Worm (Caenorhabditis elegans) whole organism, L4 larva: ENCODE measurements around the gene C13A2.9.

Experiments
- D1046.2 ChIP-seq: fragments of 200-800 bp; sonication (Bioruptor generic); IDR thresholded peaks from 2 replicates; pipeline ENCODE4 v1.3.6; 2022; ENCODE audit warnings: missing genetic modification characterization, missing compliant biosample characterization
- F44E2.7 ChIP-seq: fragments of 200-800 bp; sonication (Bioruptor generic); IDR thresholded peaks from 2 replicates; pipeline ENCODE4 v2.1.2; 2022; ENCODE audit warnings: missing genetic modification characterization, missing compliant biosample characterization
- T20F7.1 ChIP-seq: fragments of 200-800 bp; sonication (Bioruptor generic); optimal IDR thresholded peaks from 2 replicates; lab custom pipeline; 2018; ENCODE audit warnings: mild to moderate bottlenecking, missing genetic modification characterization, missing compliant biosample characterization
- Y48G9A.11 ChIP-seq: fragments of 200-800 bp; sonication (Bioruptor generic); IDR thresholded peaks from 2 replicates; pipeline ENCODE4 v1.3.6; 2022; ENCODE audit warnings: missing genetic modification reagents, missing genetic modification characterization, missing compliant biosample characterization
- ZK546.5 ChIP-seq, 2 experiments: sonication (generic microtip); optimal IDR thresholded peaks; 2 replicates each; lab custom pipeline; 2017; ENCODE audit warnings: missing biosample characterization in 2 of 2, missing genetic modification characterization in 2 of 2
- ama-1 ChIP-seq: fragments of 150-350 bp; optimal IDR thresholded peaks from 2 replicates; lab custom pipeline; 2014; ENCODE audit warnings: inconsistent platforms, mixed read lengths
- attf-4 ChIP-seq: sonication (generic microtip); optimal IDR thresholded peaks from 3 replicates; lab custom pipeline; 2017; ENCODE audit warnings: missing biosample characterization, missing genetic modification characterization
- ceh-28 ChIP-seq: fragments of 150-350 bp; optimal IDR thresholded peaks from 2 replicates; lab custom pipeline; 2014; ENCODE audit warnings: missing biosample characterization, missing genetic modification reagents, missing genetic modification characterization
- ceh-32 ChIP-seq: sonication (generic microtip); optimal IDR thresholded peaks from 2 replicates; lab custom pipeline; 2016; ENCODE audit warnings: mild to moderate bottlenecking, missing genetic modification characterization, missing compliant biosample characterization; ENCODE audit not compliant: poor library complexity
- cey-2 ChIP-seq: sonication (generic microtip); optimal IDR thresholded peaks from 3 replicates; lab custom pipeline; 2017; ENCODE audit warnings: missing genetic modification characterization, mild to moderate bottlenecking, missing compliant biosample characterization, antibody characterized with exemption, borderline replicate concordance; ENCODE audit not compliant: insufficient read depth
- daf-12 ChIP-seq: fragments of 150-350 bp; optimal IDR thresholded peaks from 2 replicates; lab custom pipeline; 2014; ENCODE audit warnings: missing biosample characterization, missing genetic modification reagents, missing genetic modification characterization
- daf-19 ChIP-seq: fragments of 200-800 bp; sonication (Bioruptor generic); conservative IDR thresholded peaks from 2 replicates; pipeline ENCODE4 v1.3.6; 2022; ENCODE audit warnings: missing genetic modification characterization, missing compliant biosample characterization
- dve-1 ChIP-seq: sonication (generic microtip); optimal IDR thresholded peaks from 2 replicates; lab custom pipeline; 2017; ENCODE audit warnings: antibody characterized with exemption, mild to moderate bottlenecking, missing genetic modification characterization, missing compliant biosample characterization; ENCODE audit not compliant: insufficient read depth
- egl-27 ChIP-seq: sonication (generic microtip); optimal IDR thresholded peaks from 3 replicates; lab custom pipeline; 2017; ENCODE audit warnings: missing biosample characterization, missing genetic modification reagents, missing genetic modification characterization
- egl-43 ChIP-seq: fragments of 200-800 bp; sonication (Bioruptor generic); IDR thresholded peaks from 2 replicates; pipeline ENCODE4 v1.3.6; 2022; ENCODE audit warnings: missing genetic modification reagents, missing genetic modification characterization, missing compliant biosample characterization
- fkh-10 ChIP-seq: fragments of 150-350 bp; optimal IDR thresholded peaks from 2 replicates; lab custom pipeline; 2014; ENCODE audit warnings: missing biosample characterization, missing genetic modification reagents, missing genetic modification characterization
- fos-1 ChIP-seq: fragments of 150-350 bp; optimal IDR thresholded peaks from 2 replicates; lab custom pipeline; 2014; ENCODE audit warnings: missing biosample characterization, missing genetic modification characterization
- jun-1 ChIP-seq: fragments of 150-350 bp; optimal IDR thresholded peaks from 2 replicates; lab custom pipeline; 2014; ENCODE audit warnings: missing biosample characterization, missing genetic modification reagents, missing genetic modification characterization
- lim-7 ChIP-seq: fragments of 200-800 bp; sonication (Bioruptor generic); IDR thresholded peaks from 2 replicates; pipeline ENCODE4 v1.3.6; 2022; ENCODE audit warnings: missing genetic modification characterization, missing compliant biosample characterization
- lin-1 ChIP-seq: fragments of 200-800 bp; sonication (Bioruptor generic); IDR thresholded peaks from 2 replicates; pipeline ENCODE4 v1.3.6; 2022; ENCODE audit warnings: missing genetic modification reagents, missing genetic modification characterization, missing compliant biosample characterization
- lir-3 ChIP-seq: sonication (generic microtip); optimal IDR thresholded peaks from 2 replicates; lab custom pipeline; 2016; ENCODE audit warnings: mild to moderate bottlenecking, missing genetic modification characterization, missing compliant biosample characterization
- lsy-2 ChIP-seq, 2 experiments: fragments of 150-350 bp in 1 of 2; sonication (generic microtip) in 1 of 2; optimal IDR thresholded peaks; 2 replicates each; lab custom pipeline; 2014 to 2017; ENCODE audit warnings: missing biosample characterization in 2 of 2, missing genetic modification characterization in 2 of 2
- mes-2 ChIP-seq: sonication (generic microtip); optimal IDR thresholded peaks from 2 replicates; lab custom pipeline; 2016; ENCODE audit warnings: missing genotype, mild to moderate bottlenecking, missing genetic modification characterization, missing compliant biosample characterization; ENCODE audit not compliant: poor library complexity, severe bottlenecking
- mxl-2 ChIP-seq: fragments of 200-800 bp; sonication (Bioruptor generic); conservative IDR thresholded peaks from 2 replicates; pipeline ENCODE4 v1.3.6; 2022; ENCODE audit warnings: missing genetic modification reagents, missing genetic modification characterization, missing compliant biosample characterization
- nhr-111 ChIP-seq: fragments of 200-800 bp; sonication (Bioruptor generic); optimal IDR thresholded peaks from 2 replicates; lab custom pipeline; 2018; ENCODE audit warnings: mild to moderate bottlenecking, missing genetic modification characterization, missing compliant biosample characterization
- nhr-41 ChIP-seq: fragments of 200-800 bp; sonication (Bioruptor generic); IDR thresholded peaks from 2 replicates; pipeline ENCODE4 v1.3.6; 2022; ENCODE audit warnings: missing genetic modification reagents, missing genetic modification characterization, missing compliant biosample characterization
- nhr-42 ChIP-seq: fragments of 200-800 bp; sonication (Bioruptor generic); IDR thresholded peaks from 2 replicates; pipeline ENCODE4 v1.3.6; 2022; ENCODE audit warnings: missing genetic modification characterization, missing compliant biosample characterization
- nhr-48 ChIP-seq: sonication (generic microtip); optimal IDR thresholded peaks from 2 replicates; lab custom pipeline; 2016; ENCODE audit warnings: mild to moderate bottlenecking, missing genetic modification characterization, missing compliant biosample characterization
- nhr-76 ChIP-seq: fragments of 150-350 bp; optimal IDR thresholded peaks from 2 replicates; lab custom pipeline; 2014; ENCODE audit warnings: missing biosample characterization, missing genetic modification characterization
- php-3 ChIP-seq: fragments of 200-800 bp; sonication (Bioruptor generic); IDR thresholded peaks from 2 replicates; pipeline ENCODE4 v1.3.6; 2022; ENCODE audit warnings: missing genetic modification reagents, missing genetic modification characterization, missing compliant biosample characterization
- rbr-2 ChIP-seq: sonication (generic microtip); optimal IDR thresholded peaks from 2 replicates; lab custom pipeline; 2016; ENCODE audit warnings: missing genotype, missing genetic modification characterization, missing compliant biosample characterization
- saeg-2 ChIP-seq: fragments of 200-800 bp; sonication (Bioruptor generic); IDR thresholded peaks from 2 replicates; pipeline ENCODE4 v1.3.6; 2022; ENCODE audit warnings: missing genetic modification reagents, missing genetic modification characterization, missing compliant biosample characterization
- set-16 ChIP-seq: fragments of 200-800 bp; sonication (Bioruptor generic); IDR thresholded peaks from 2 replicates; pipeline ENCODE4 v1.3.6; 2022; ENCODE audit warnings: missing genetic modification reagents, missing genetic modification characterization, missing compliant biosample characterization
- skn-1 ChIP-seq: fragments of 150-350 bp; optimal IDR thresholded peaks from 2 replicates; lab custom pipeline; 2014; ENCODE audit warnings: missing biosample characterization, missing genetic modification characterization
- spr-1 ChIP-seq: sonication (generic microtip); optimal IDR thresholded peaks from 2 replicates; lab custom pipeline; 2016; ENCODE audit warnings: mild to moderate bottlenecking, missing genetic modification characterization, missing compliant biosample characterization
- tag-97 ChIP-seq: fragments of 200-800 bp; sonication (Bioruptor generic); IDR thresholded peaks from 2 replicates; pipeline ENCODE4 v1.3.6; 2022; ENCODE audit warnings: missing genetic modification characterization, missing compliant biosample characterization
- tra-1 ChIP-seq: fragments of 200-800 bp; sonication (Bioruptor generic); IDR thresholded peaks from 2 replicates; pipeline ENCODE4 v1.3.6; 2022; ENCODE audit warnings: missing genetic modification reagents, missing genetic modification characterization, missing compliant biosample characterization
- unc-62 ChIP-seq, 3 experiments: fragments of 150-350 bp in 1 of 3; sonication (generic microtip); optimal IDR thresholded peaks in 2 of 3; peaks in 1 of 3; 1 replicate in 1 of 3; 2 replicates in 2 of 3; lab custom pipeline; 2014 to 2017; ENCODE audit warnings: missing biosample characterization in 3 of 3, missing genetic modification characterization in 3 of 3, missing genetic modification reagents in 3 of 3, missing genotype in 1 of 3
- vab-7 ChIP-seq: fragments of 200-800 bp; sonication (Bioruptor generic); IDR thresholded peaks from 2 replicates; pipeline ENCODE4 v1.3.6; 2022; ENCODE audit warnings: missing genetic modification reagents, missing genetic modification characterization, missing compliant biosample characterization
- zfp-2 ChIP-seq: sonication (generic microtip); optimal IDR thresholded peaks from 2 replicates; lab custom pipeline; 2016; ENCODE audit warnings: mild to moderate bottlenecking, missing genetic modification characterization, missing compliant biosample characterization
- zip-2 ChIP-seq: fragments of 150-350 bp; optimal IDR thresholded peaks from 2 replicates; lab custom pipeline; 2014; ENCODE audit warnings: missing biosample characterization, missing genetic modification characterization

Gene C13A2.9

DNA sequence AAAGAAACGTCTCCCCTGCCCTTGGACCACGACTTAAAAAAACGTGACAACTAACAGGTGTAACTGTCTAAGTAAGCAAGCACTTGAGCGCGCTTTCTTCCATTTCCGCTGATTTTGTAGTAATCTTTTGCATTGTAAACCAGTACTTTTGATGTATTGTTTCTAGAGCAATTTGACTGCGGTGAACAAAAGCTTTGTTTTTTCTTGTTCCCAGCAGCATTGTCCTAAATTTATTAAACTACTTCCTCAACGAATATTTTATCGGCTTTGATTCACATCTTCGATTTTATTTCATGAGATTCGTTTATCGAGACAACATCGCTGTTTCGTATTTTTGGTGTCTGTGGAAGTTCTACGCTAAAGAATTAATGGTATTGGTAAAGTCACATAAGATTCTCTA, 24.8 kb upstream of the C13A2.9 start, which contains the start of gene C13A2.1:
Gene C13A2.1 (plus strand): TSS at position 301 of the 400 bp plus-strand sequence.
- TF ChIP-seq skn-1 (tag; lab: Kevin White, UChicago) (no peak), zip-2 (tag; lab: Kevin White, UChicago) (no peak), mxl-2 (no peak), T20F7.1 (GFP tag; lab: Kevin White, UChicago) (no peak), Y48G9A.11 (no peak), nhr-42 (GFP tag; lab: Robert Waterston, UW) (no peak), lir-3 (tag; lab: Kevin White, UChicago) (no peak), fos-1 (tag; lab: Kevin White, UChicago) (no peak), saeg-2 (no peak), tag-97 (GFP tag; lab: Robert Waterston, UW) (no peak), lim-7 (GFP tag; lab: Robert Waterston, UW) (no peak), spr-1 (tag; lab: Kevin White, UChicago) (no peak), tra-1 (GFP tag; lab: Robert Waterston, UW) (no peak), F44E2.7 (GFP tag; lab: Robert Waterston, UW) (no peak), mes-2 (tag; lab: Kevin White, UChicago) (no peak), daf-19 (GFP tag; lab: Robert Waterston, UW) (no peak), ceh-28 (no peak), lsy-2 (tag; optimal IDR thresholded peaks at IDR 0.05; lab: Kevin White, UChicago) (no peak), cey-2 (tag; lab: Kevin White, UChicago) (no peak), egl-27 (tag; lab: Kevin White, UChicago) (no peak)

DNA sequence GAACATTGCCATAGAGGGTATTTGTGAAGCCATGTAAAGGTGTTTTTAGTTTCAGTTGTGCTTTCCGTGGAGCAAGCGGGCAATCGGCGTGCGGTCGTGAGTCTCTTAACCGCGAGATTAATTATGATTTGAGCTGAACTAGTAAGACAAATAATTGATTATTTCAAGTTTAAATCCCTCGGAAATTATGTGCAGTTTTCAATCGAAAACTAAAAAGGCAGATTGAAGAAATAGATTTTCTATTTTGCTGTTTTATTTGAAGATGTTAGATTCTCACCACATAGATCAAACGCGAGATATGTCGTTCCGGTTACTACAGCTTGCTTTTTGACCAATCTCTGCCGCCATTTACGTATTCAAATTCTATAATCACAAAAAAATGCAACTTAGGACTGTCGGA, 18.1 kb upstream of the C13A2.9 start, which contains the start of gene C13A2.3:
Gene C13A2.3 (plus strand): TSS at position 301 of the 400 bp plus-strand sequence.
- TF ChIP-seq unc-62 (GFP tag; optimal IDR thresholded peaks at IDR 0.05 in 1 of 2; lab: Kevin White, UChicago) = peak in 1 of 2 experiments; percentile 28
- no peak for TF ChIP-seq unc-62 (tag; optimal IDR thresholded peaks at IDR 0.05; lab: Kevin White, UChicago)
- no peak for TF ChIP-seq php-3 (GFP tag; lab: Robert Waterston, UW)

DNA sequence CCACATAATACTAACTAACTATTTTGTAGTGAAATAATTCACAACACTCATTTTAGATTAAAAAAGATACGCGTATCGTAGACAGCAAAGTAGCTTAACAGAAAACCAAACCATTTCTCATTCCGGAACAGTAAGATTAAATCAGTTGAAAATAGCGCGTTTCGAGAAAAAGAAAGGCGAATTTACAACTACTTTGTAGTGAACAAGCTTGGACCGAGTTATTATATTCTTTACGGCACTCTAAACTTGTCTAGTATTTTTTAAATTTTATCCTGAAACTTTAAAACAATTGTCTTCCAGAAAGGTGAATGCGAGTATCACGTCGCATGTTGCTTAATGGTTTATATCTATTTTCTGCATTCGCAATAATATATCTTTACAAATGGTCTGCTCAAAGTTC, 15.1 kb upstream of the C13A2.9 start, which contains the start of gene C13A2.4:
Gene C13A2.4 (plus strand): TSS at position 301 of the 400 bp plus-strand sequence.
- no peak for TF ChIP-seq skn-1 (tag; lab: Kevin White, UChicago)
- TF ChIP-seq php-3 (GFP tag; lab: Robert Waterston, UW) = no peak
- no peak for TF ChIP-seq ceh-32
- no peak for TF ChIP-seq ZK546.5 (tag; optimal IDR thresholded peaks at IDR 0.05; lab: Kevin White, UChicago)
- TF ChIP-seq spr-1 (tag; lab: Kevin White, UChicago) = no peak
- TF ChIP-seq jun-1 (tag; lab: Kevin White, UChicago) = no peak

DNA sequence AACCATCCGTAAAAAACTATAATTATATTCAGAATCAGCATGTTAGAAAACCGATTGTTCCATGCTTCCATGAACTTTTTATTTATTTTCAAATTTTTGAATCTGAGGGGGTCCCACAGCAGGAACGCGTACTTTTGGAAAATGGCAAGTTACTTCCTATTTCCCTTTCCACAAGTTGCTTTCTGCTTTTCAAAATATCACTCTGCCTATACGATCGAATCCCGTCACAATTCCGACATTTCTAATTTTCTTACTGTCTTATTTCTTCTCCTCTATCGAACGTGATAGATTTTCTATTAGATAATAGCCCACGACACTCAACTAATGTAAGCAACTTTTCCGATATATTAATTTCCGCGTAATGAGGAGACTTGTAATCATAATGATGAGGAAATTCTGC, 11.5 kb upstream of the C13A2.9 start, which contains the start of gene C13A2.5:
Gene C13A2.5 (plus strand): TSS at position 301 of the 400 bp plus-strand sequence.
- TF ChIP-seq fkh-10 (GFP tag; lab: Kevin White, UChicago) = no peak
- TF ChIP-seq D1046.2 (GFP tag; lab: Robert Waterston, UW) = no peak
- TF ChIP-seq ama-1 = no peak
- TF ChIP-seq nhr-48 (tag; lab: Kevin White, UChicago) = no peak
- TF ChIP-seq egl-43 = no peak
- no peak for TF ChIP-seq lin-1 (GFP tag; lab: Robert Waterston, UW)
- no peak for TF ChIP-seq lir-3 (tag; lab: Kevin White, UChicago)
- TF ChIP-seq rbr-2 (tag; lab: Kevin White, UChicago) = no peak
- no peak for TF ChIP-seq zfp-2 (tag; lab: Kevin White, UChicago)
- no peak for TF ChIP-seq nhr-111
- no peak for TF ChIP-seq daf-12 (tag; lab: Kevin White, UChicago)
- TF ChIP-seq attf-4 = no peak
- no peak for TF ChIP-seq nhr-41 (GFP tag; lab: Robert Waterston, UW)
- no peak for TF ChIP-seq dve-1 (tag; lab: Kevin White, UChicago)
- TF ChIP-seq nhr-76 = no peak
- TF ChIP-seq spr-1 (tag; lab: Kevin White, UChicago) = no peak
- no peak for TF ChIP-seq vab-7 (GFP tag; lab: Robert Waterston, UW)
- TF ChIP-seq set-16 = no peak
- no peak for TF ChIP-seq mes-2 (tag; lab: Kevin White, UChicago)
